Fruit fly (Drosophila melanogaster): ENCODE results near the gene AMPKalpha.

Gene AMPKalpha

dm6 chrX:1370104-1370802 is 5.1 kb upstream of the AMPKalpha start, which contains the start of gene ssx (continued):
- no peak for TF ChIP-seq CG6808 (GFP tag; optimal IDR thresholded peaks at IDR 0.05)
- TF ChIP-seq acj6 (GFP tag; optimal IDR thresholded peaks at IDR 0.05): no peak
- peak; percentile 62 for TF ChIP-seq CG6792 (GFP tag; optimal IDR thresholded peaks at IDR 0.05)
- TF ChIP-seq Gug (GFP tag; IDR thresholded peaks at IDR 0.05): peak; percentile 10; the same call in 1 of the 2 replicates
- no peak for TF ChIP-seq vri (GFP tag; optimal IDR thresholded peaks at IDR 0.05)
- no peak for TF ChIP-seq fkh (GFP tag; optimal IDR thresholded peaks at IDR 0.05)
- TF ChIP-seq CG10631 (GFP tag; optimal IDR thresholded peaks at IDR 0.05): no peak
- no peak for TF ChIP-seq Smox (GFP tag; optimal IDR thresholded peaks at IDR 0.05)
- TF ChIP-seq salr (GFP tag; optimal IDR thresholded peaks at IDR 0.05): no peak
- TF ChIP-seq Sox15 (GFP tag; optimal IDR thresholded peaks at IDR 0.05): peak; percentile 18
- TF ChIP-seq spab (GFP tag; optimal IDR thresholded peaks at IDR 0.05): no peak
- no peak for TF ChIP-seq dsx (GFP tag; optimal IDR thresholded peaks at IDR 0.05; ENCODE audit: poor library complexity, severe bottlenecking)

dm6 chrX:1372667-1373066 is 2.7 kb upstream of the AMPKalpha start:
- no peak for TF ChIP-seq CG31627 (GFP tag; optimal IDR thresholded peaks at IDR 0.05)
- TF ChIP-seq Ets21C (GFP tag; optimal IDR thresholded peaks at IDR 0.05): no peak
- no peak for TF ChIP-seq CG6792 (GFP tag; optimal IDR thresholded peaks at IDR 0.05)
- no peak for TF ChIP-seq fkh (GFP tag; optimal IDR thresholded peaks at IDR 0.05)
- TF ChIP-seq cyc (GFP tag; optimal IDR thresholded peaks at IDR 0.05): no peak
- TF ChIP-seq OdsH (GFP tag; optimal IDR thresholded peaks at IDR 0.05): no peak
- TF ChIP-seq esn (GFP tag; optimal IDR thresholded peaks at IDR 0.05): no peak

- TF ChIP-seq vri (GFP tag; optimal IDR thresholded peaks at IDR 0.05) (peak; percentile 36), CG10669 (GFP tag; optimal IDR thresholded peaks at IDR 0.05) (no peak), net (GFP tag; optimal IDR thresholded peaks at IDR 0.05) (no peak)
Measured at dm6 chrX:1379692-1380349, 4.5 kb downstream of the AMPKalpha start.

- TF ChIP-seq lz (GFP tag; optimal IDR thresholded peaks at IDR 0.05) (peak; percentile 45), vri (GFP tag; optimal IDR thresholded peaks at IDR 0.05) (peak; percentile 32), Eip78C (GFP tag) (peak; percentile 71), CG1621 (tag; optimal IDR thresholded peaks at IDR 0.05) (peak; percentile 29), achi (GFP tag; optimal IDR thresholded peaks at IDR 0.05) (peak; percentile 90), svp (GFP tag) (peak; percentile 69), CG11294 (GFP tag; IDR thresholded peaks at IDR 0.05) (no peak), CG9139 (GFP tag; optimal IDR thresholded peaks at IDR 0.05) (no peak), CG11902 (GFP tag; optimal IDR thresholded peaks at IDR 0.05) (no peak), Sox14 (GFP tag; optimal IDR thresholded peaks at IDR 0.05) (peak; percentile 28), CG6808 (GFP tag; optimal IDR thresholded peaks at IDR 0.05) (peak; percentile 11), CG3032 (tag; optimal IDR thresholded peaks at IDR 0.05) (peak; percentile 8), CG31627 (GFP tag; optimal IDR thresholded peaks at IDR 0.05) (peak; percentile 32), CG3919 (GFP tag; optimal IDR thresholded peaks at IDR 0.05) (peak; percentile 33), Eip75B (GFP tag; optimal IDR thresholded peaks at IDR 0.05) (no peak), fkh (GFP tag; optimal IDR thresholded peaks at IDR 0.05) (peak; percentile 89), esn (GFP tag; optimal IDR thresholded peaks at IDR 0.05) (peak; percentile 44)
Measured at dm6 chrX:1380350-1381060, 5.2 kb downstream of the AMPKalpha start, which contains the start of the genes CG3719 and CG32813. Gene CG3719, minus strand, starts transcription at chrX:1380480. Gene CG32813, plus strand, starts transcription at chrX:1380914.

Measured in whole organism, prepupa.